Worm (Caenorhabditis elegans) whole organism, L1 larva: ENCODE measurements around the gene taf-3.

Source experiments
- C04F5.9 ChIP-seq: sonication (generic microtip); optimal IDR thresholded peaks from 2 replicates; lab custom pipeline; 2016; ENCODE audit warnings: missing genetic modification characterization, missing compliant biosample characterization
- C16A3.4 ChIP-seq: fragments of 150-350 bp; optimal IDR thresholded peaks from 2 replicates; lab custom pipeline; 2014; ENCODE audit warnings: missing biosample characterization, missing genetic modification characterization
- C34B4.2 ChIP-seq: sonication (generic microtip); optimal IDR thresholded peaks from 2 replicates; lab custom pipeline; 2017; ENCODE audit warnings: mild to moderate bottlenecking, missing genetic modification characterization, missing compliant biosample characterization
- alr-1 ChIP-seq: fragments of 200-800 bp; sonication (Bioruptor generic); optimal IDR thresholded peaks from 2 replicates; lab custom pipeline; 2018; ENCODE audit warnings: borderline replicate concordance, mild to moderate bottlenecking, missing genetic modification characterization, missing compliant biosample characterization
- ama-1 ChIP-seq: fragments of 150-350 bp; optimal IDR thresholded peaks from 2 replicates; lab custom pipeline; 2014
- ceh-8 ChIP-seq: fragments of 200-800 bp; sonication (Bioruptor generic); optimal IDR thresholded peaks from 2 replicates; lab custom pipeline; 2018; ENCODE audit warnings: mild to moderate bottlenecking, missing genetic modification characterization, moderate library complexity, missing compliant biosample characterization
- ceh-82 ChIP-seq, 3 experiments: fragments of 150-350 bp in 1 of 3; sonication (generic microtip) in 2 of 3; optimal IDR thresholded peaks; 2 replicates each; lab custom pipeline; 2014 to 2017; ENCODE audit warnings: missing biosample characterization in 3 of 3, missing genetic modification characterization in 3 of 3
- ceh-88 ChIP-seq: fragments of 200-800 bp; sonication (Bioruptor generic); IDR thresholded peaks from 2 replicates; pipeline ENCODE4 v1.3.6; 2022; ENCODE audit warnings: missing genetic modification characterization, missing compliant biosample characterization
- ceh-90 ChIP-seq: sonication (generic microtip); optimal IDR thresholded peaks from 2 replicates; lab custom pipeline; 2016; ENCODE audit warnings: missing genetic modification characterization, missing compliant biosample characterization
- elt-2 ChIP-seq: sonication (generic microtip); optimal IDR thresholded peaks from 2 replicates; lab custom pipeline; 2016; ENCODE audit warnings: missing genetic modification characterization, mild to moderate bottlenecking, inconsistent platforms, missing compliant biosample characterization, missing genetic modification reagents
- fkh-10 ChIP-seq: sonication (generic microtip); optimal IDR thresholded peaks from 2 replicates; lab custom pipeline; 2017; ENCODE audit warnings: missing biosample characterization, missing genetic modification reagents, missing genetic modification characterization
- fkh-8 ChIP-seq: sonication (generic microtip); optimal IDR thresholded peaks from 2 replicates; lab custom pipeline; 2016; ENCODE audit warnings: mild to moderate bottlenecking, missing genetic modification characterization, missing compliant biosample characterization
- hpl-2 ChIP-seq: fragments of 150-350 bp; optimal IDR thresholded peaks from 2 replicates; lab custom pipeline; 2014; ENCODE audit warnings: missing biosample characterization, missing genetic modification reagents, missing genetic modification characterization
- lin-14 ChIP-seq: fragments of 200-800 bp; sonication (Bioruptor generic); optimal IDR thresholded peaks from 2 replicates; lab custom pipeline; 2018; ENCODE audit warnings: mild to moderate bottlenecking, missing genetic modification characterization, moderate library complexity, missing compliant biosample characterization
- lin-15B ChIP-seq: fragments of 150-350 bp; sonication (generic microtip); optimal IDR thresholded peaks from 3 replicates; lab custom pipeline; 2014; ENCODE audit warnings: missing biosample characterization, missing genetic modification characterization
- lin-35 ChIP-seq, 2 experiments: fragments of 150-350 bp; optimal IDR thresholded peaks; 2 replicates each; lab custom pipeline; 2014; ENCODE audit warnings: missing biosample characterization in 2 of 2, missing genetic modification characterization in 2 of 2, missing genetic modification reagents in 2 of 2
- mab-9 ChIP-seq: fragments of 200-800 bp; sonication (Bioruptor generic); IDR thresholded peaks from 2 replicates; pipeline ENCODE4 v1.3.6; 2022; ENCODE audit warnings: missing genetic modification reagents, missing genetic modification characterization, missing compliant biosample characterization
- mef-2 ChIP-seq: fragments of 150-350 bp; optimal IDR thresholded peaks from 2 replicates; lab custom pipeline; 2014; ENCODE audit warnings: missing biosample characterization, missing genetic modification characterization
- nhr-12 ChIP-seq: sonication (generic microtip); optimal IDR thresholded peaks from 2 replicates; lab custom pipeline; 2017; ENCODE audit warnings: missing biosample characterization, missing genetic modification characterization
- nhr-20 ChIP-seq: sonication (generic microtip); optimal IDR thresholded peaks from 2 replicates; lab custom pipeline; 2016; ENCODE audit warnings: mild to moderate bottlenecking, missing genetic modification characterization, missing compliant biosample characterization
- nhr-71 ChIP-seq: sonication (generic microtip); optimal IDR thresholded peaks from 2 replicates; lab custom pipeline; 2016; ENCODE audit warnings: mild to moderate bottlenecking, missing genetic modification characterization, moderate library complexity, missing compliant biosample characterization
- nhr-85 ChIP-seq: sonication (generic microtip); peaks from one replicate; lab custom pipeline; 2016; ENCODE audit warnings: missing genetic modification characterization, inconsistent platforms, missing compliant biosample characterization
- nhr-90 ChIP-seq: sonication (generic microtip); optimal IDR thresholded peaks from 2 replicates; lab custom pipeline; 2016; ENCODE audit warnings: mild to moderate bottlenecking, missing genetic modification characterization, missing compliant biosample characterization; ENCODE audit not compliant: poor library complexity
- pax-3 ChIP-seq: fragments of 200-800 bp; sonication (Bioruptor generic); optimal IDR thresholded peaks from 2 replicates; lab custom pipeline; 2018; ENCODE audit warnings: mild to moderate bottlenecking, missing genetic modification characterization, moderate library complexity, missing compliant biosample characterization
- skn-1 ChIP-seq: fragments of 150-350 bp; optimal IDR thresholded peaks from 2 replicates; lab custom pipeline; 2014; ENCODE audit warnings: missing biosample characterization, missing genetic modification characterization
- snpc-4 ChIP-seq: fragments of 150-350 bp; optimal IDR thresholded peaks from 2 replicates; lab custom pipeline; 2014; ENCODE audit warnings: missing biosample characterization, missing genetic modification characterization
- snu-23 ChIP-seq: sonication (generic microtip); optimal IDR thresholded peaks from 2 replicates; lab custom pipeline; 2016; ENCODE audit warnings: missing genetic modification characterization, missing compliant biosample characterization
- swsn-7 ChIP-seq: sonication (generic microtip); optimal IDR thresholded peaks from 2 replicates; lab custom pipeline; 2016; ENCODE audit warnings: missing genetic modification characterization, missing compliant biosample characterization
- tlp-1 ChIP-seq: fragments of 150-350 bp; optimal IDR thresholded peaks from 2 replicates; lab custom pipeline; 2014; ENCODE audit warnings: missing biosample characterization, missing genetic modification characterization
- unc-86 ChIP-seq: sonication (generic microtip); optimal IDR thresholded peaks from 2 replicates; lab custom pipeline; 2016; ENCODE audit warnings: missing genetic modification characterization, missing compliant biosample characterization
- xbp-1 ChIP-seq: sonication (generic microtip); optimal IDR thresholded peaks from 2 replicates; lab custom pipeline; 2016; ENCODE audit warnings: missing genetic modification characterization, missing compliant biosample characterization
- ztf-11 ChIP-seq, 2 experiments: sonication (generic microtip); optimal IDR thresholded peaks; 2 replicates each; lab custom pipeline; 2016 to 2017; ENCODE audit warnings: missing genetic modification characterization in 2 of 2, missing biosample characterization in 1 of 2, missing compliant biosample characterization in 1 of 2
- ztf-4 ChIP-seq: fragments of 150-350 bp; optimal IDR thresholded peaks from 2 replicates; lab custom pipeline; 2014; ENCODE audit warnings: missing biosample characterization, missing genetic modification characterization

taf-3 gene

DNA sequence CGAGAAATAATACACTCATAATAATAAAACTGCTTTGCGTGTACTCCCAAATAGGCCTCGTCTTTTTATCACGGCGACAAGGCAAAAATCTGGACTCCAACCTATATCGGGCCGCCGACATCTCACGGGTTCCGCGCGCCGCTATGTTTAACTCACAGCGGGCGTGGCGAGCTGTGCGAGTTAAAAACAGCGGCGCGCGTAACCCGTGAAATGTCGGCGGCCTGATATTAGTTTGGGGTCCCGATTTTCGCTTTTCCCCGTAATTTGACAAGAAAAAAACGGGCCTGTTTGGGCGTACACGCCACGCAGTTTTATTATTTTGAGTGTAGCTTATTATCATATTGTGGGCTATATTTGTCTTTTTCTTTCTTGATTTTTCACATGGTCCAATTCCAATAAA is 9.6 kb downstream of the taf-3 start:
- TF ChIP-seq C16A3.4 (tag; lab: Kevin White, UChicago) (no peak), hpl-2 (GFP tag; lab: Kevin White, UChicago) (no peak), ama-1 (lab: Kevin White, UChicago) (no peak), snpc-4 (tag; lab: Kevin White, UChicago) (peak; percentile 77), ceh-8 (GFP tag; lab: Kevin White, UChicago) (no peak), swsn-7 (no peak), nhr-85 (tag; lab: Kevin White, UChicago) (no peak)

ce11 chrX:16342256-16342655 is 10.0 kb downstream of the taf-3 start:
- TF ChIP-seq lin-14 (GFP tag; lab: Kevin White, UChicago) (peak; percentile 50), swsn-7 (peak; percentile 15), ceh-8 (GFP tag; lab: Kevin White, UChicago) (no peak), lin-15B (no peak), nhr-12 (tag; lab: Kevin White, UChicago) (no peak), unc-86 (tag; lab: Kevin White, UChicago) (peak; percentile 2), ztf-11 (tag; optimal IDR thresholded peaks at IDR 0.05; lab: Kevin White, UChicago) (no peak), alr-1 (tag; lab: Kevin White, UChicago) (no peak), mab-9 (GFP tag; lab: Robert Waterston, UW) (no peak), fkh-8 (peak; percentile 12), xbp-1 (tag; lab: Kevin White, UChicago) (no peak), snu-23 (GFP tag; lab: Kevin White, UChicago) (peak; percentile 15), ceh-82 (tag; optimal IDR thresholded peaks at IDR 0.05; lab: Kevin White, UChicago) (peak in 1 of 3 experiments; percentile 13)

DNA sequence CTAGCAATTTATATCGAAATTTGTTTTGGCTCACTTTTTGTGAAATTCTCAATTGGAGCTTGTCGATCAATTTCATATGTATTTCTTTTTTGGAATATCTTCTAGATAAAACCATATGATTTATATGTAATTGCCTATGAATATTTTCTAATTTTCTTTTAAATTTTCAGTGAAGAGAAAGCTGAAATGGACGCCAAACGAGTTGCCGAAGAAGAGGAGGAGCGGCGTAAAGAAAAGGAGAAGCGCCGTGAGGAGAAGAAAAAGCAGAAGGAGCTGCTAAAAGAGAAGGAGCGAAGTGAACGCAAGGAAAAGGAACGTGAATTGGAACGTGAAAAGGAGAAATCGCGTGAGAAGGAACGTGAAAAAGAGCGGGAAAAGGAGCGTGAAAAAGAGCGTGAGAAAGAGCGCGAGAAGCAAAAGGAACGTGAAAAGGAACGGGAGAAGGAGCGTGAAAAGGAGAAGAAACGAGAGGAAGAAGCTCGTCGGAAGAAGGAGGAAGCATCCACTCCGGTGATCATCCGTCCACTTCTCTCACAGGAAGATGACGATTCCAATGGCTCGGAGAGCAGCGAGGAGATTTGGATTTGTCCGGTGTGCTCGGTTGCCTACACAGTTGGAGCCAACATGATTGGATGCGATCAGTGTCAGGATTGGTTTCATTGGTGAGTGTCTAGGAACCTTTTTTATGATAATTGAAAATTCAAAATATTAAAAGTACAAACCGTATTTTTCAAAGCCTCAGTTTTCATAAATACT is 11.8 kb downstream of the taf-3 start:
- no peak for TF ChIP-seq ama-1 (lab: Kevin White, UChicago)
- no peak for TF ChIP-seq ztf-4 (tag; lab: Kevin White, UChicago)
- TF ChIP-seq mab-9 (GFP tag; lab: Robert Waterston, UW): no peak
- no peak for TF ChIP-seq swsn-7
- no peak for TF ChIP-seq C04F5.9 (tag; lab: Kevin White, UChicago)
- TF ChIP-seq C34B4.2: no peak
- no peak for TF ChIP-seq skn-1 (tag; lab: Kevin White, UChicago)
- no peak for TF ChIP-seq nhr-90
- TF ChIP-seq ceh-90: no peak

- TF ChIP-seq ceh-88 (GFP tag; lab: Robert Waterston, UW) (no peak), fkh-10 (GFP tag; lab: Kevin White, UChicago) (peak; percentile 15)
These were observed 13.1 kb downstream of the taf-3 start for ce11 chrX:16345296-16345695.

DNA sequence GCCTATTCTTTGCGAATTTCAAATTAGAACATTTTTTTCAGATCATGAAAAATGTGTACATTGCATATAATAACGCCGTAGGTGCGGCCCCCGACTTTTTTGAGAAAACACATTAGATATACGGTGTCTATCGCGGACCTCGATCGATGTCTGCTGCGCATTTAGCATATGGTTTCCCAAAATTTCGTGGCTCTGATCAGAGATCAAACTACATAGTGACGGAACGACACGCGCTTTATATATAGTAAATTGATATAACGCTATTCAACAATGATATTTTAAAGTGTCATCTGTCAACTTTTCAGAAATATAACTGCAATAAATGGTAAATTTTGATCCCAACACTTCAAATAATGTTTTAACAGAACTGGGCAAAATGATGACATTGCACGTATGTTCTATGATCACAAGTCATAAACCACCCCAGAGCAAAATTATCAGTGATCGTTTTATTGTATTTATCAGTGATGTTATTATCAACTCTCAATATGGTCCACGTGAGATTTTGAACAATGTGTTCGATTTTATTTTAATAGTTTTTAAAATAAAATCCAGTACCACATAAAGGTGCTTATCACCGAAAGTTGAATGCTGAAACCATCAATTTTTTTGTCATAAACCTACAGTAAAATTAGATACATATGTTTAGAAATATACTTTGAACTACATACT is 14.1 kb downstream of the taf-3 start:
- TF ChIP-seq nhr-20 (tag; lab: Kevin White, UChicago) (peak; percentile 7), lin-35 (GFP tag; optimal IDR thresholded peaks at IDR 0.05; lab: Kevin White, UChicago) (peak in 1 of 2 experiments; percentile 22), mef-2 (no peak), elt-2 (peak; percentile 88), nhr-90 (peak; percentile 1), pax-3 (no peak), tlp-1 (no peak), nhr-71 (tag; lab: Kevin White, UChicago) (peak; percentile 18)
